Fruit fly (Drosophila melanogaster): Measurements from ENCODE around the gene CG8010.

CG8010 gene

dm6 chrX:19268484-19269068 is at the start of gene CG8010:
TSS of gene CG8010 (minus strand) at chrX:19268896.
- TF ChIP-seq CG8478 (optimal IDR thresholded peaks at IDR 0.05), result no peak
- TF ChIP-seq Dll (optimal IDR thresholded peaks at IDR 0.05), result no peak
- TF ChIP-seq pan (optimal IDR thresholded peaks at IDR 0.05), result no peak
- no peak for TF ChIP-seq usp (GFP tag; optimal IDR thresholded peaks at IDR 0.05)

- TF ChIP-seq psq (optimal IDR thresholded peaks at IDR 0.05) (no peak), EcR (GFP tag; optimal IDR thresholded peaks at IDR 0.05) (no peak), pan (optimal IDR thresholded peaks at IDR 0.05) (no peak), CG8478 (optimal IDR thresholded peaks at IDR 0.05) (no peak), usp (GFP tag; optimal IDR thresholded peaks at IDR 0.05) (no peak), Dll (optimal IDR thresholded peaks at IDR 0.05) (no peak)
Observed at dm6 chrX:19317058-19317767, 48.5 kb upstream of the CG8010 start.

- TF ChIP-seq CG8478 (optimal IDR thresholded peaks at IDR 0.05) (no peak), usp (GFP tag; optimal IDR thresholded peaks at IDR 0.05) (no peak), psq (optimal IDR thresholded peaks at IDR 0.05) (no peak), Dll (optimal IDR thresholded peaks at IDR 0.05) (no peak), EcR (GFP tag; optimal IDR thresholded peaks at IDR 0.05) (no peak), pan (optimal IDR thresholded peaks at IDR 0.05) (no peak)
Observed at dm6 chrX:19316583-19316982, 47.9 kb upstream of the CG8010 start.

dm6 chrX:19315421-19316260 is 46.9 kb upstream of the CG8010 start:
- TF ChIP-seq Dll (optimal IDR thresholded peaks at IDR 0.05), result no peak
- TF ChIP-seq pan (optimal IDR thresholded peaks at IDR 0.05), result no peak
- no peak for TF ChIP-seq psq (optimal IDR thresholded peaks at IDR 0.05)
- TF ChIP-seq usp (GFP tag; optimal IDR thresholded peaks at IDR 0.05), result no peak
- TF ChIP-seq EcR (GFP tag; optimal IDR thresholded peaks at IDR 0.05), result no peak

- no peak for TF ChIP-seq psq (optimal IDR thresholded peaks at IDR 0.05)
- no peak for TF ChIP-seq usp (GFP tag; optimal IDR thresholded peaks at IDR 0.05)
- no peak for TF ChIP-seq pan (optimal IDR thresholded peaks at IDR 0.05)
- TF ChIP-seq EcR (GFP tag; optimal IDR thresholded peaks at IDR 0.05), result no peak
- no peak for TF ChIP-seq CG8478 (optimal IDR thresholded peaks at IDR 0.05)
- TF ChIP-seq Dll (optimal IDR thresholded peaks at IDR 0.05), result no peak
Observed at dm6 chrX:19314283-19315178, 45.8 kb upstream of the CG8010 start.

dm6 chrX:19309648-19310047 is 41.0 kb upstream of the CG8010 start:
- TF ChIP-seq usp (GFP tag; optimal IDR thresholded peaks at IDR 0.05) (no peak), pan (optimal IDR thresholded peaks at IDR 0.05) (no peak), CG8478 (optimal IDR thresholded peaks at IDR 0.05) (no peak), Dll (optimal IDR thresholded peaks at IDR 0.05) (no peak), psq (optimal IDR thresholded peaks at IDR 0.05) (no peak), EcR (GFP tag; optimal IDR thresholded peaks at IDR 0.05) (no peak)

dm6 chrX:19307810-19308456 is 39.2 kb upstream of the CG8010 start, which contains the start of gene CG8051:
TSS of gene CG8051 (minus strand) at chrX:19307925.
- TF ChIP-seq pan (optimal IDR thresholded peaks at IDR 0.05) (no peak), EcR (GFP tag; optimal IDR thresholded peaks at IDR 0.05) (no peak), CG8478 (optimal IDR thresholded peaks at IDR 0.05) (no peak), psq (optimal IDR thresholded peaks at IDR 0.05) (no peak), Dll (optimal IDR thresholded peaks at IDR 0.05) (no peak), usp (GFP tag; optimal IDR thresholded peaks at IDR 0.05) (no peak)

- no peak for TF ChIP-seq usp (GFP tag; optimal IDR thresholded peaks at IDR 0.05)
- no peak for TF ChIP-seq pan (optimal IDR thresholded peaks at IDR 0.05)
- TF ChIP-seq EcR (GFP tag; optimal IDR thresholded peaks at IDR 0.05), result no peak
- TF ChIP-seq Dll (optimal IDR thresholded peaks at IDR 0.05), result no peak
- TF ChIP-seq psq (optimal IDR thresholded peaks at IDR 0.05), result no peak
- TF ChIP-seq CG8478 (optimal IDR thresholded peaks at IDR 0.05), result no peak
Observed at dm6 chrX:19306531-19306930, 37.8 kb upstream of the CG8010 start.

- TF ChIP-seq usp (GFP tag; optimal IDR thresholded peaks at IDR 0.05) (no peak), Dll (optimal IDR thresholded peaks at IDR 0.05) (no peak), psq (optimal IDR thresholded peaks at IDR 0.05) (no peak), EcR (GFP tag; optimal IDR thresholded peaks at IDR 0.05) (no peak), pan (optimal IDR thresholded peaks at IDR 0.05) (no peak), CG8478 (optimal IDR thresholded peaks at IDR 0.05) (no peak)
Observed at dm6 chrX:19305172-19305571, 36.5 kb upstream of the CG8010 start.

dm6 chrX:19299367-19299766 is 30.7 kb upstream of the CG8010 start:
- TF ChIP-seq Dll (optimal IDR thresholded peaks at IDR 0.05) (no peak), usp (GFP tag; optimal IDR thresholded peaks at IDR 0.05) (no peak), pan (optimal IDR thresholded peaks at IDR 0.05) (no peak), CG8478 (optimal IDR thresholded peaks at IDR 0.05) (no peak), psq (optimal IDR thresholded peaks at IDR 0.05) (no peak), EcR (GFP tag; optimal IDR thresholded peaks at IDR 0.05) (no peak)

dm6 chrX:19298785-19299114 is 30.1 kb upstream of the CG8010 start:
- TF ChIP-seq usp (GFP tag; optimal IDR thresholded peaks at IDR 0.05), result no peak
- TF ChIP-seq CG8478 (optimal IDR thresholded peaks at IDR 0.05), result no peak
- TF ChIP-seq psq (optimal IDR thresholded peaks at IDR 0.05), result no peak
- TF ChIP-seq EcR (GFP tag; optimal IDR thresholded peaks at IDR 0.05), result no peak
- no peak for TF ChIP-seq pan (optimal IDR thresholded peaks at IDR 0.05)
- TF ChIP-seq Dll (optimal IDR thresholded peaks at IDR 0.05), result no peak

Data from whole organism.